Worm (Caenorhabditis elegans): ENCODE data around the gene arx-5.

The arx-5 gene

ce11 chrIII:12841328-12841727, 23.4 kb upstream of the arx-5 start (continued):
- TF ChIP-seq C34F6.9 (tag; optimal IDR thresholded peaks at IDR 0.05), result peak; percentile 80

- TF ChIP-seq ztf-1 (GFP tag; conservative IDR thresholded peaks at IDR 0.05) (no peak), sma-3 (GFP tag; optimal IDR thresholded peaks at IDR 0.05) (no peak), fos-1 (tag; optimal IDR thresholded peaks at IDR 0.05) (no peak), nhr-77 (tag; optimal IDR thresholded peaks at IDR 0.05) (no peak), lin-13 (GFP tag; optimal IDR thresholded peaks at IDR 0.05) (no peak), ceh-16 (tag; optimal IDR thresholded peaks at IDR 0.05) (no peak), nhr-11 (tag; optimal IDR thresholded peaks at IDR 0.05) (no peak), mab-5 (tag; optimal IDR thresholded peaks at IDR 0.05) (no peak), C34F6.9 (tag; optimal IDR thresholded peaks at IDR 0.05) (no peak), mdl-1 (tag; optimal IDR thresholded peaks at IDR 0.05) (no peak)
Observed at ce11 chrIII:12840204-12840603, 22.3 kb upstream of the arx-5 start.

DNA sequence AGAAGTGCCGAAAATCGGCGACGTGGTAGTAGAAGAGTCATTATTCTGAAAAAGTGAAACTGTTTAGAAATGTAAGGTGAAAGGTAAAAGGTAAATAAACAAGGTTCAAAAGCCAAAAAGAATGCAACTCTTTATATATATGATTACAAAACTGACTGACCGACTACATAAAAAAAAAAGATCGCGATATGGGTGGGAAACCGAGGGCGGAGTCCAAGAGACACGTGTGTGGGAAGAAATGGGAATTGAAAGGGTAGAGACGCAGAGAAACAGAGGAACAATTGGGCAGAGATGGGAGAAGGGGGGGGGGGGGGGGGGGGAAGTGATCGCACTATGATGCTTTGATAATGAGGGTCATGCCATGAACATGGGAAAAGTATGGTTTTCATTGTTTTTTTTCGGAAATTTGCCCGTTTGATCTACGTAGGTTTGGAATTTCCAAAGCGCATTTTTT, 21.0 kb upstream of the arx-5 start, which contains the start of gene Y37D8A.4:
Gene Y37D8A.4 (minus strand): TSS at position 51 of the 454 bp plus-strand sequence.
- no peak for TF ChIP-seq nhr-129 (tag; optimal IDR thresholded peaks at IDR 0.05)
- TF ChIP-seq sem-4 (tag; optimal IDR thresholded peaks at IDR 0.05), result peak; percentile 73
- peak; percentile 21 for TF ChIP-seq F13H6.1 (tag; optimal IDR thresholded peaks at IDR 0.05)
- no peak for TF ChIP-seq Y55F3AM.14 (GFP tag; optimal IDR thresholded peaks at IDR 0.05)
- TF ChIP-seq zag-1 (tag; optimal IDR thresholded peaks at IDR 0.05), result no peak
- peak in 1 of 2 experiments; percentile 57 for TF ChIP-seq mdl-1 (tag; optimal IDR thresholded peaks at IDR 0.05)
- TF ChIP-seq ama-1 (optimal IDR thresholded peaks at IDR 0.05), result no peak
- TF ChIP-seq nhr-77 (tag; optimal IDR thresholded peaks at IDR 0.05), result no peak
- no peak for TF ChIP-seq elt-1 (tag; optimal IDR thresholded peaks at IDR 0.05)
- no peak for TF ChIP-seq unc-62 (GFP tag; optimal IDR thresholded peaks at IDR 0.05)
- TF ChIP-seq lin-39 (tag; optimal IDR thresholded peaks at IDR 0.05), result no peak
- TF ChIP-seq aly-2 (tag; optimal IDR thresholded peaks at IDR 0.05), result no peak
- TF ChIP-seq unc-39 (tag; optimal IDR thresholded peaks at IDR 0.05), result no peak
- TF ChIP-seq ztf-11 (tag; optimal IDR thresholded peaks at IDR 0.05), result no peak
- TF ChIP-seq nhr-23 (tag; optimal IDR thresholded peaks at IDR 0.05), result no peak
- TF ChIP-seq elt-3 (tag; optimal IDR thresholded peaks at IDR 0.05), result no peak
- TF ChIP-seq nhr-10 (tag; optimal IDR thresholded peaks at IDR 0.05), result no peak
- TF ChIP-seq nhr-6 (tag; optimal IDR thresholded peaks at IDR 0.05), result no peak
- TF ChIP-seq fos-1 (tag; optimal IDR thresholded peaks at IDR 0.05), result peak; percentile 71
- no peak for TF ChIP-seq snpc-4 (tag; optimal IDR thresholded peaks at IDR 0.05)
- TF ChIP-seq R02D3.7 (tag; optimal IDR thresholded peaks at IDR 0.05), result no peak
- TF ChIP-seq lin-13 (GFP tag; optimal IDR thresholded peaks at IDR 0.05), result no peak
- no peak for TF ChIP-seq skn-1 (tag; optimal IDR thresholded peaks at IDR 0.05)
- no peak for TF ChIP-seq dmd-4 (tag; optimal IDR thresholded peaks at IDR 0.05)
- TF ChIP-seq crh-2 (tag; optimal IDR thresholded peaks at IDR 0.05), result peak; percentile 44
- TF ChIP-seq sma-9 (GFP tag; optimal IDR thresholded peaks at IDR 0.05), result peak; percentile 68
- TF ChIP-seq sma-9 (tag; optimal IDR thresholded peaks at IDR 0.05), result no peak
- no peak for TF ChIP-seq ztf-1 (GFP tag; conservative IDR thresholded peaks at IDR 0.05)
- no peak for TF ChIP-seq lin-11 (tag; optimal IDR thresholded peaks at IDR 0.05)
- no peak for TF ChIP-seq unc-55 (GFP tag; optimal IDR thresholded peaks at IDR 0.05)
- no peak for TF ChIP-seq ZK546.5 (tag; optimal IDR thresholded peaks at IDR 0.05)
- no peak for TF ChIP-seq sma-3 (GFP tag; optimal IDR thresholded peaks at IDR 0.05)
- no peak for TF ChIP-seq nhr-12 (tag; optimal IDR thresholded peaks at IDR 0.05)
- no peak for TF ChIP-seq nhr-11 (tag; optimal IDR thresholded peaks at IDR 0.05)
- no peak for TF ChIP-seq nhr-237 (tag; optimal IDR thresholded peaks at IDR 0.05)
- TF ChIP-seq mbf-1 (tag; optimal IDR thresholded peaks at IDR 0.05), result no peak
- TF ChIP-seq nhr-21 (tag; optimal IDR thresholded peaks at IDR 0.05), result peak; percentile 1
- TF ChIP-seq blmp-1 (tag; optimal IDR thresholded peaks at IDR 0.05; ENCODE audit: insufficient read depth), result no peak
- TF ChIP-seq nhr-25 (tag; optimal IDR thresholded peaks at IDR 0.05), result peak; percentile 14
- TF ChIP-seq gmeb-1 (tag; optimal IDR thresholded peaks at IDR 0.05), result peak; percentile 41
- no peak for TF ChIP-seq ceh-82 (tag; optimal IDR thresholded peaks at IDR 0.05)
- no peak for TF ChIP-seq ceh-16 (tag; optimal IDR thresholded peaks at IDR 0.05)
- no peak for TF ChIP-seq peb-1 (tag; optimal IDR thresholded peaks at IDR 0.05)
- no peak for TF ChIP-seq alr-1 (tag; optimal IDR thresholded peaks at IDR 0.05)
- peak; percentile 13 for TF ChIP-seq C34F6.9 (tag; optimal IDR thresholded peaks at IDR 0.05)
- peak in 1 of 2 experiments; percentile 28 for TF ChIP-seq lsy-2 (tag; optimal IDR thresholded peaks at IDR 0.05)
- no peak for TF ChIP-seq ztf-4 (tag; optimal IDR thresholded peaks at IDR 0.05)
- TF ChIP-seq egl-27 (tag; optimal IDR thresholded peaks at IDR 0.05), result no peak
- TF ChIP-seq mab-5 (tag; optimal IDR thresholded peaks at IDR 0.05), result no peak

Data from whole organism, L2 larva.